Fruit fly (Drosophila melanogaster): ENCODE data around the gene CG12766.

Gene CG12766

dm6 chr3L:3951875-3952274, 11.9 kb upstream of the CG12766 start:
- TF ChIP-seq cic (GFP tag; optimal IDR thresholded peaks at IDR 0.05) = no peak
- TF ChIP-seq CG12768 (GFP tag; optimal IDR thresholded peaks at IDR 0.05) = no peak
- TF ChIP-seq CG7101 (tag; optimal IDR thresholded peaks at IDR 0.05) = no peak
- no peak for TF ChIP-seq CG11617 (GFP tag; optimal IDR thresholded peaks at IDR 0.05)
- TF ChIP-seq CG1620 (GFP tag; optimal IDR thresholded peaks at IDR 0.05) = no peak
- TF ChIP-seq CG33017 (tag; optimal IDR thresholded peaks at IDR 0.05) = no peak
- no peak for TF ChIP-seq pad (GFP tag; optimal IDR thresholded peaks at IDR 0.05)
- TF ChIP-seq Crg-1 (GFP tag; optimal IDR thresholded peaks at IDR 0.05) = no peak
- TF ChIP-seq cnc (optimal IDR thresholded peaks at IDR 0.05) = no peak
- TF ChIP-seq CG7045 (GFP tag; optimal IDR thresholded peaks at IDR 0.05) = no peak
- TF ChIP-seq CG5204 (GFP tag; optimal IDR thresholded peaks at IDR 0.05) = no peak
- TF ChIP-seq Hr96 (GFP tag; optimal IDR thresholded peaks at IDR 0.05) = no peak
- no peak for TF ChIP-seq kay (GFP tag; ENCODE audit: borderline replicate concordance)
- TF ChIP-seq ovo (GFP tag; optimal IDR thresholded peaks at IDR 0.05) = no peak
- no peak for TF ChIP-seq Clk (GFP tag; optimal IDR thresholded peaks at IDR 0.05)
- TF ChIP-seq toe (GFP tag; optimal IDR thresholded peaks at IDR 0.05) = no peak
- TF ChIP-seq CG14711 (tag; optimal IDR thresholded peaks at IDR 0.05) = no peak
- TF ChIP-seq Mnt (GFP tag; optimal IDR thresholded peaks at IDR 0.05) = no peak
- no peak for TF ChIP-seq tj (GFP tag; optimal IDR thresholded peaks at IDR 0.05)

dm6 chr3L:3949205-3949604, 9.3 kb upstream of the CG12766 start, which contains the start of gene CG14983:
CG14983 (minus strand) TSS chr3L:3949305.
- TF ChIP-seq Clk (GFP tag; optimal IDR thresholded peaks at IDR 0.05) = no peak

dm6 chr3L:3947301-3947941, 7.5 kb upstream of the CG12766 start, which contains the start of gene CG10853:
CG10853 (plus strand) TSS chr3L:3947891.
- TF ChIP-seq CG14711 (tag; optimal IDR thresholded peaks at IDR 0.05) = no peak
- no peak for TF ChIP-seq ovo (GFP tag; optimal IDR thresholded peaks at IDR 0.05)
- TF ChIP-seq CG11617 (GFP tag; optimal IDR thresholded peaks at IDR 0.05) = no peak

dm6 chr3L:3942241-3943028, 2.5 kb upstream of the CG12766 start, which contains the start of the genes CG10863 and CG14982:
CG10863 (minus strand) TSS chr3L:3942465.
CG14982 (plus strand) TSS chr3L:3942710.
- no peak for TF ChIP-seq Clk (GFP tag; optimal IDR thresholded peaks at IDR 0.05)
- TF ChIP-seq Hr96 (GFP tag; optimal IDR thresholded peaks at IDR 0.05) = peak; percentile 49
- TF ChIP-seq CG12768 (GFP tag; optimal IDR thresholded peaks at IDR 0.05) = peak; percentile 54
- TF ChIP-seq Crg-1 (GFP tag; optimal IDR thresholded peaks at IDR 0.05) = peak; percentile 7
- TF ChIP-seq pad (GFP tag; optimal IDR thresholded peaks at IDR 0.05) = peak; percentile 10
- peak; percentile 28 for TF ChIP-seq bab1 (GFP tag; optimal IDR thresholded peaks at IDR 0.05)
- TF ChIP-seq CG14711 (tag; optimal IDR thresholded peaks at IDR 0.05) = peak; percentile 34
- peak; percentile 15 for TF ChIP-seq CG11617 (GFP tag; optimal IDR thresholded peaks at IDR 0.05)
- peak; percentile 50 for TF ChIP-seq CG7101 (tag; optimal IDR thresholded peaks at IDR 0.05)
- TF ChIP-seq ovo (GFP tag; optimal IDR thresholded peaks at IDR 0.05) = no peak
- no peak for TF ChIP-seq tj (GFP tag; optimal IDR thresholded peaks at IDR 0.05)
- no peak for TF ChIP-seq CG7045 (GFP tag; optimal IDR thresholded peaks at IDR 0.05)
- TF ChIP-seq CG5204 (GFP tag; optimal IDR thresholded peaks at IDR 0.05) = no peak
- TF ChIP-seq CG1620 (GFP tag; optimal IDR thresholded peaks at IDR 0.05) = peak; percentile 25
- no peak for TF ChIP-seq kay (GFP tag; ENCODE audit: borderline replicate concordance)
- peak; percentile 87 for TF ChIP-seq Mnt (GFP tag; optimal IDR thresholded peaks at IDR 0.05)
- TF ChIP-seq toe (GFP tag; optimal IDR thresholded peaks at IDR 0.05) = no peak
- TF ChIP-seq cic (GFP tag; optimal IDR thresholded peaks at IDR 0.05) = peak; percentile 87
- peak; percentile 55 for TF ChIP-seq CG33017 (tag; optimal IDR thresholded peaks at IDR 0.05)
- TF ChIP-seq cnc (optimal IDR thresholded peaks at IDR 0.05) = no peak

dm6 chr3L:3937806-3938205, 2.1 kb downstream of the CG12766 start, which contains the start of gene CG10866:
CG10866 (minus strand) TSS chr3L:3937992.
- TF ChIP-seq CG5204 (GFP tag; optimal IDR thresholded peaks at IDR 0.05) = no peak
- no peak for TF ChIP-seq CG1620 (GFP tag; optimal IDR thresholded peaks at IDR 0.05)
- no peak for TF ChIP-seq Clk (GFP tag; optimal IDR thresholded peaks at IDR 0.05)
- TF ChIP-seq cic (GFP tag; optimal IDR thresholded peaks at IDR 0.05) = no peak
- no peak for TF ChIP-seq cnc (optimal IDR thresholded peaks at IDR 0.05)
- TF ChIP-seq tj (GFP tag; optimal IDR thresholded peaks at IDR 0.05) = no peak
- no peak for TF ChIP-seq pad (GFP tag; optimal IDR thresholded peaks at IDR 0.05)
- TF ChIP-seq Crg-1 (GFP tag; optimal IDR thresholded peaks at IDR 0.05) = no peak
- TF ChIP-seq CG33017 (tag; optimal IDR thresholded peaks at IDR 0.05) = no peak

- TF ChIP-seq Clk (GFP tag; optimal IDR thresholded peaks at IDR 0.05) (no peak), CG14711 (tag; optimal IDR thresholded peaks at IDR 0.05) (no peak)
Measured at dm6 chr3L:3935567-3936207, 4.2 kb downstream of the CG12766 start, which contains the start of gene Eip63F-1. Eip63F-1 (minus strand) TSS chr3L:3935617.
